Fruit fly (Drosophila melanogaster): Measurements from ENCODE around the gene CG42780.

CG42780 gene

DNA sequence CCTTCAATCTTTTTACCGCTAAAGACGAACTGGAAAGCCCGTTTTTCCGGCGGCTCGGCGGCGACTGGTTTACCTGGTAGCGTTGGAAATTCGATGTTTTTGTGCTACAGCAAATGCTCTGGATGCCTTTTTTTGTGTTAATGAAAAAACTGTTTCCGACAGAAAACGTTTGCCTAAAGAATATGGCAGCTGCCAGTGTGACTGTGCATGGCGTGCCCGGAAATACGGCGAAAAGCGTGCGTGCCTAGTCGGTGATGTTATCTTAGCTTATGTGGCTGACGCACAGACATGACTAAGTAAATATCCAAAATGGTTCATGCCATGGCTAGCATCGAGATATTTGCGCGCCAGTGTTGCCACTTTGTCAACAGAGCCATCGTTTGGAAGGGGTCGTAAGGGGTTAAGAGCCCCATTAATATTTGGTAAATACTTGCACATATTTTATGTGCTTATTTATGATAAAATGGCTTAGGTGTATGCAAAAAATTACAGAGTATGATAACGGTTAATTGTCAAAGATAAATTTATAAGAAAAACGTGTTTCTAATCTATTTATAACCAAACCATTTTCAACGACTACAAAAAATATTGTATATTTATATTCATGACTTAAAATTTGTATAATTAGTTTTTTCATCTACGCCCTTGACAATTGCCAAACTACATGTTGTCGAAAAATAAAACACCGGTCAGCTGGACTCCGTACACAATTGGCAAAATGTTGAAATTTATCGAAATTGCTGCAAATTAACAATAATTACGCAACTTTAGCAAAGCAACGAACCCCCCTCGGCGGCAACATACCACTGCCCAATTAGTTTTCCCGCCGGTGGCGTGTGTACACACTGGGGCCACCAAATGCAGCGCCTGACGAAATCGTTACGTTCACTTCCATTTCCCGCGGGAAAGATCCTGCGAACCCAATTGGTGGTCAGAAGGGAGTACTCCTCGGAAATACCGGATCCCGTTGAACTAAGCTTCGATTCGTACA is 45.7 kb downstream of the CG42780 start, which contains the start of gene CG2059 (continued):
- peak; percentile 33; the same call in 1 of the 2 replicates for TF ChIP-seq CG9215 (GFP tag; IDR thresholded peaks at IDR 0.05)
- TF ChIP-seq HLH54F (GFP tag; optimal IDR thresholded peaks at IDR 0.05) = peak; percentile 38
- TF ChIP-seq ind (GFP tag; optimal IDR thresholded peaks at IDR 0.05) = no peak
- TF ChIP-seq CG14441 (GFP tag; IDR thresholded peaks at IDR 0.05) = peak; percentile 47
- peak; percentile 11 for TF ChIP-seq CG10147 (GFP tag; optimal IDR thresholded peaks at IDR 0.05)
- peak; percentile 50 for TF ChIP-seq pum (GFP tag; optimal IDR thresholded peaks at IDR 0.05)
- peak; percentile 65 for TF ChIP-seq Dref (GFP tag; IDR thresholded peaks at IDR 0.05)
- no peak for TF ChIP-seq az2 (GFP tag; optimal IDR thresholded peaks at IDR 0.05)
- TF ChIP-seq CG2120 (GFP tag; optimal IDR thresholded peaks at IDR 0.05) = peak; percentile 56
- no peak for TF ChIP-seq Nf-YA (GFP tag; IDR thresholded peaks at IDR 0.05)
- peak; percentile 54 for TF ChIP-seq CG8924 (tag; optimal IDR thresholded peaks at IDR 0.05)
- peak; percentile 99 for TF ChIP-seq CG14710 (tag; optimal IDR thresholded peaks at IDR 0.05)
- peak; percentile 75 for TF ChIP-seq trem (tag; optimal IDR thresholded peaks at IDR 0.05)
- no peak for TF ChIP-seq yki (optimal IDR thresholded peaks at IDR 0.05)
- peak; percentile 24 for TF ChIP-seq CG30431 (GFP tag; optimal IDR thresholded peaks at IDR 0.05)
- TF ChIP-seq ro (GFP tag; IDR thresholded peaks at IDR 0.05) = no peak
- TF ChIP-seq hb (GFP tag; IDR thresholded peaks at IDR 0.05; ENCODE audit: partially characterized antibody) = no peak
- TF ChIP-seq CG7745 (tag; optimal IDR thresholded peaks at IDR 0.05) = peak; percentile 90
- no peak for TF ChIP-seq wek (GFP tag; optimal IDR thresholded peaks at IDR 0.05)
- TF ChIP-seq CG1832 (GFP tag; optimal IDR thresholded peaks at IDR 0.05) = no peak
- no peak for TF ChIP-seq kah (GFP tag; optimal IDR thresholded peaks at IDR 0.05)
- TF ChIP-seq CrebB (tag; optimal IDR thresholded peaks at IDR 0.05) = peak; percentile 31
- TF ChIP-seq phol (tag; optimal IDR thresholded peaks at IDR 0.05) = peak; percentile 94
- TF ChIP-seq ase (GFP tag; IDR thresholded peaks at IDR 0.05) = peak; percentile 53; the same call in 1 of the 3 replicates
- TF ChIP-seq NfI (GFP tag; optimal IDR thresholded peaks at IDR 0.05) = peak; percentile 38
- 0 out of 3 replicates have a peak, but pooled peaks have one; percentile 43 for TF ChIP-seq CG11093 (GFP tag; IDR thresholded peaks at IDR 0.05)
- TF ChIP-seq org-1 (GFP tag; optimal IDR thresholded peaks at IDR 0.05) = peak; percentile 3
- peak; percentile 61 for TF ChIP-seq CG11504 (tag; optimal IDR thresholded peaks at IDR 0.05)
- no peak for TF ChIP-seq Oli (tag; optimal IDR thresholded peaks at IDR 0.05)
- peak in 1 of 2 experiments; percentile 21 for TF ChIP-seq chif (GFP tag; optimal IDR thresholded peaks at IDR 0.05)
- TF ChIP-seq BEAF-32 (GFP tag; optimal IDR thresholded peaks at IDR 0.05) = peak; percentile 67
- TF ChIP-seq gce (GFP tag; IDR thresholded peaks at IDR 0.05) = peak; percentile 50; the same call in 1 of the 3 replicates
- peak; percentile 65 for TF ChIP-seq her (GFP tag; optimal IDR thresholded peaks at IDR 0.05)
- TF ChIP-seq dm (GFP tag; optimal IDR thresholded peaks at IDR 0.05) = peak; percentile 84
- TF ChIP-seq Atf-2 (GFP tag; optimal IDR thresholded peaks at IDR 0.05) = peak; percentile 20
- TF ChIP-seq CG30403 (GFP tag; optimal IDR thresholded peaks at IDR 0.05) = peak; percentile 48
- peak; percentile 51 for TF ChIP-seq CG7987 (GFP tag; optimal IDR thresholded peaks at IDR 0.05)
- TF ChIP-seq Poxn (GFP tag; IDR thresholded peaks at IDR 0.05) = no peak
- TF ChIP-seq disco-r (GFP tag; optimal IDR thresholded peaks at IDR 0.05) = no peak
- TF ChIP-seq CG2199 (GFP tag; IDR thresholded peaks at IDR 0.05) = peak; percentile 66; the same call in 1 of the 3 replicates
- TF ChIP-seq Ssrp (tag; optimal IDR thresholded peaks at IDR 0.05) = no peak
- no peak for TF ChIP-seq CG1529 (GFP tag; optimal IDR thresholded peaks at IDR 0.05)
- TF ChIP-seq CG4854 (GFP tag; optimal IDR thresholded peaks at IDR 0.05) = peak; percentile 37
- no peak for TF ChIP-seq CG12236 (GFP tag; optimal IDR thresholded peaks at IDR 0.05)
- TF ChIP-seq CG2129 (GFP tag; IDR thresholded peaks at IDR 0.05; ENCODE audit: partially characterized antibody) = no peak
- peak; percentile 47 for TF ChIP-seq CG7839 (tag; optimal IDR thresholded peaks at IDR 0.05)
- no peak for TF ChIP-seq zen2 (GFP tag; IDR thresholded peaks at IDR 0.05; ENCODE audit: partially characterized antibody)
- TF ChIP-seq CG15479 (GFP tag; optimal IDR thresholded peaks at IDR 0.05) = peak; percentile 75
